Fruit fly (Drosophila melanogaster): Measurements from ENCODE around the gene AOX2.

AOX2 gene

DNA sequence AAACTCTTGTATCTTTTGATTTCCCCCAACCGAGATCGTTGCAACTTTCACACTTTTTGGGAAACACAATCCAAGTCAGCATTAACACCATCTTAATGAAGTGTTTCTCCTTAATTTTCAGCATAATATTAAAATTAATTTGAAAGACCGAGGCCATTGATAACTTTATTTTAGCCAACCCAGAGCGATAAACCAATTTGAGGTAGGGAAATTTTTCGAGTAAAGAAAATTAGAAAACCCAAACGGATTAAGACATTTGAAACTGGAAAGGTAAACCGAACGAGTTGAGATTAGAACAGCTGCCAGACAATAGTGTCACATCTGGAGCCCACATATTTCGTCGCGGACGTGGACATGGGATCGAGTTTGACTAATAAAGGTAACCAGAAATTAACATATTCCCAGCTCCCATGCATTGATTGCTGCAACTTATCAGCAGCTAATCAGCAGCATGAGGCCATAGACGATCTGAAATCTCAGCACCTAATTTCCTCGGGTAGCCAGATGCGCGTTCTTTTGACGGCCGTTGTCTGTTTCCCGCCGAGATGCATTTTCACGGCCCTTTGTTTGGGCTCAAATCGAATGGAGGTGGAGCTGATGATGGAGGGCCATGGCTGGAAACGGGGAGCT lies 40.4 kb upstream of the AOX2 start (continued):
- peak; percentile 93 for TF ChIP-seq CG7745 (tag; optimal IDR thresholded peaks at IDR 0.05)
- no peak for TF ChIP-seq CG14860 (GFP tag; IDR thresholded peaks at IDR 0.05; ENCODE audit: partially characterized antibody)
- no peak for TF ChIP-seq prd (optimal IDR thresholded peaks at IDR 0.05)
- TF ChIP-seq prd (GFP tag; IDR thresholded peaks at IDR 0.05) = no peak
- TF ChIP-seq dati (GFP tag; IDR thresholded peaks at IDR 0.05) = no peak
- no peak for TF ChIP-seq en (GFP tag; optimal IDR thresholded peaks at IDR 0.05)
- TF ChIP-seq Ssrp (tag; optimal IDR thresholded peaks at IDR 0.05) = no peak
- no peak for TF ChIP-seq CG6654 (GFP tag; optimal IDR thresholded peaks at IDR 0.05)
- no peak for TF ChIP-seq Atf-2 (GFP tag; optimal IDR thresholded peaks at IDR 0.05)
- TF ChIP-seq danr (GFP tag; IDR thresholded peaks at IDR 0.05) = no peak
- peak; percentile 88 for TF ChIP-seq Awh (GFP tag; IDR thresholded peaks at IDR 0.05)
- no peak for TF ChIP-seq Fer2 (tag; optimal IDR thresholded peaks at IDR 0.05)
- TF ChIP-seq CG14965 (GFP tag; optimal IDR thresholded peaks at IDR 0.05; ENCODE audit: borderline replicate concordance) = no peak
- no peak for TF ChIP-seq jing (GFP tag; optimal IDR thresholded peaks at IDR 0.05)
- peak; percentile 87 for TF ChIP-seq abd-A (tag; optimal IDR thresholded peaks at IDR 0.05)

DNA sequence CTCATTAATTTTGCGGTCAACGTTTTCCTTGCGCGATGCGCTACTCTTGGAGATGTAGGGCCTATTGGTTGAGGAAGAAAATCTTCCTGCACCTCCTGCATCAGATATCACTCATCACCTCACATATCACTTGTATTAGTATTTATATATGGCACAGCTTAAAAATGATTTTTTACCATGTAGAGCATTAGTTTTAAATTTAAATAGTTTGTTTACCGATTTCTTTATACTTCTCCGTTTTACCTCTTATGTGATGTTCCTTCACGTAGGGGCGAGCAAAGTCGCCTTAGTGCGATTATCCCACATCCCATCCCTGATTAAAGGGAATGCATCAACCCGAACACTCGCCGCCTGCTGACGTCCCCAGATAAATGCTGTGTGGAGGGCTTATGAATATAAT lies 38.5 kb upstream of the AOX2 start:
- TF ChIP-seq Ssrp (tag; optimal IDR thresholded peaks at IDR 0.05) (peak; percentile 4), lola (GFP tag; optimal IDR thresholded peaks at IDR 0.05) (peak in 1 of 3 experiments; percentile 69), Blimp-1 (GFP tag; optimal IDR thresholded peaks at IDR 0.05) (peak; percentile 10), Sry-δ (GFP tag; optimal IDR thresholded peaks at IDR 0.05) (no peak), CG12391 (tag; optimal IDR thresholded peaks at IDR 0.05) (peak; percentile 18), CG11695 (GFP tag; IDR thresholded peaks at IDR 0.05) (0 out of 3 replicates have a peak, but pooled peaks have one; percentile 32), CG13424 (tag; optimal IDR thresholded peaks at IDR 0.05) (peak; percentile 0), prd (optimal IDR thresholded peaks at IDR 0.05) (no peak), prd (GFP tag; IDR thresholded peaks at IDR 0.05) (0 out of 3 replicates have a peak, but pooled peaks have one; percentile 39), so (GFP tag; IDR thresholded peaks at IDR 0.05) (no peak), Abd-B (GFP tag; optimal IDR thresholded peaks at IDR 0.05) (peak; percentile 2), CG17361 (GFP tag; IDR thresholded peaks at IDR 0.05) (peak; percentile 65), Hey (tag; optimal IDR thresholded peaks at IDR 0.05) (no peak), CG31441 (GFP tag; IDR thresholded peaks at IDR 0.05) (0 out of 2 replicates have a peak, but pooled peaks have one; percentile 19), ham (GFP tag; IDR thresholded peaks at IDR 0.05) (no peak), CG8388 (GFP tag; optimal IDR thresholded peaks at IDR 0.05) (peak; percentile 21), CG15696 (tag; optimal IDR thresholded peaks at IDR 0.05) (peak; percentile 45), pb (GFP tag; optimal IDR thresholded peaks at IDR 0.05) (no peak), grau (tag; optimal IDR thresholded peaks at IDR 0.05) (peak; percentile 11), CG14710 (tag; optimal IDR thresholded peaks at IDR 0.05) (peak; percentile 35), Xrp1 (GFP tag; IDR thresholded peaks at IDR 0.05) (peak; percentile 41; the same call in 1 of the 2 replicates), fd96Cb (tag; optimal IDR thresholded peaks at IDR 0.05) (peak; percentile 20), CG6254 (GFP tag; optimal IDR thresholded peaks at IDR 0.05) (peak; percentile 23), CG4820 (GFP tag; optimal IDR thresholded peaks at IDR 0.05) (peak; percentile 20), sens (GFP tag) (peak; percentile 90), oc (tag; optimal IDR thresholded peaks at IDR 0.05) (peak; percentile 55), dmrt99B (tag; optimal IDR thresholded peaks at IDR 0.05) (peak; percentile 2), CG17829 (tag; optimal IDR thresholded peaks at IDR 0.05) (peak; percentile 28), CG16815 (GFP tag; optimal IDR thresholded peaks at IDR 0.05) (peak; percentile 29), pros (GFP tag; optimal IDR thresholded peaks at IDR 0.05) (peak; percentile 28), row (GFP tag; IDR thresholded peaks at IDR 0.05) (peak; percentile 44; the same call in 2 of the 3 replicates), CG11085 (GFP tag; IDR thresholded peaks at IDR 0.05) (no peak), CG33557 (GFP tag; optimal IDR thresholded peaks at IDR 0.05) (peak; percentile 36), CG7839 (tag; optimal IDR thresholded peaks at IDR 0.05) (peak; percentile 26), zfh1 (GFP tag; IDR thresholded peaks at IDR 0.05) (0 out of 3 replicates have a peak, but pooled peaks have one; percentile 6), Ets65A (GFP tag) (peak; percentile 80)

Measured in whole organism, embryonic.